Worm (Caenorhabditis elegans): Measurements from ENCODE around the gene F46B6.10.

The F46B6.10 gene

ce11 chrV:9796562-9796961 lies 5.3 kb downstream of the F46B6.10 start, which contains the start of gene F46B6.9:
TSS of gene F46B6.9 (plus strand) at chrV:9796862.
- TF ChIP-seq cebp-2 (GFP tag; IDR thresholded peaks at IDR 0.05) (no peak), let-526 (GFP tag; IDR thresholded peaks at IDR 0.05) (no peak), ztf-22 (GFP tag; optimal IDR thresholded peaks at IDR 0.05) (no peak), gei-17 (GFP tag; optimal IDR thresholded peaks at IDR 0.05) (no peak), Y53F4B.3 (GFP tag; IDR thresholded peaks at IDR 0.05) (no peak), T26A5.8 (tag; optimal IDR thresholded peaks at IDR 0.05) (no peak)

- TF ChIP-seq tlf-1 (GFP tag; optimal IDR thresholded peaks at IDR 0.05) (no peak), chd-7 (tag; optimal IDR thresholded peaks at IDR 0.05) (no peak), egl-44 (GFP tag; IDR thresholded peaks at IDR 0.05) (no peak), ceh-100 (GFP tag; IDR thresholded peaks at IDR 0.05) (no peak), nfya-1 (tag; optimal IDR thresholded peaks at IDR 0.05; ENCODE audit: borderline replicate concordance, insufficient read depth) (no peak), F57C9.4 (tag; optimal IDR thresholded peaks at IDR 0.05) (no peak), snpc-3.4 (tag; optimal IDR thresholded peaks at IDR 0.05) (no peak), mes-4 (tag; optimal IDR thresholded peaks at IDR 0.05) (no peak), ztf-26 (tag; optimal IDR thresholded peaks at IDR 0.05) (no peak), Y53F4B.3 (GFP tag; IDR thresholded peaks at IDR 0.05) (no peak), T26A5.8 (tag; optimal IDR thresholded peaks at IDR 0.05) (no peak)
Measured at ce11 chrV:9796002-9796401, 5.9 kb downstream of the F46B6.10 start.

- TF ChIP-seq Y79H2A.3 (GFP tag; conservative IDR thresholded peaks at IDR 0.05) = no peak
- peak; percentile 30 for TF ChIP-seq nhr-80 (tag; optimal IDR thresholded peaks at IDR 0.05)
- TF ChIP-seq dpl-1 (GFP tag; optimal IDR thresholded peaks at IDR 0.05) = no peak
- no peak for TF ChIP-seq F33H1.4 (GFP tag; IDR thresholded peaks at IDR 0.05)
- TF ChIP-seq let-607 (tag; optimal IDR thresholded peaks at IDR 0.05) = peak in 1 of 2 experiments; percentile 52
- TF ChIP-seq pbrm-1 (GFP tag; IDR thresholded peaks at IDR 0.05) = no peak
- TF ChIP-seq C06A6.2 (GFP tag; conservative IDR thresholded peaks at IDR 0.05) = no peak
- no peak for TF ChIP-seq rcor-1 (GFP tag; IDR thresholded peaks at IDR 0.05)
- no peak for TF ChIP-seq mxl-1 (tag; optimal IDR thresholded peaks at IDR 0.05)
- no peak for TF ChIP-seq ekl-4 (GFP tag; IDR thresholded peaks at IDR 0.05)
Measured at ce11 chrV:9794997-9795396, 6.9 kb downstream of the F46B6.10 start.

- TF ChIP-seq tbp1 (GFP tag; optimal IDR thresholded peaks at IDR 0.05) (peak; percentile 8), sdz-38 (tag; optimal IDR thresholded peaks at IDR 0.05) (no peak), let-607 (tag; optimal IDR thresholded peaks at IDR 0.05) (peak in 1 of 2 experiments; percentile 57), nhr-80 (tag; optimal IDR thresholded peaks at IDR 0.05) (peak; percentile 68), attf-3 (GFP tag; conservative IDR thresholded peaks at IDR 0.05) (no peak), snpc-4 (GFP tag; optimal IDR thresholded peaks at IDR 0.05) (no peak), snpc-4 (tag; optimal IDR thresholded peaks at IDR 0.05) (no peak)
Measured at ce11 chrV:9791332-9791731, 10.5 kb downstream of the F46B6.10 start, which contains the start of gene lipl-2. TSS of gene lipl-2 (plus strand) at chrV:9791567.

ce11 chrV:9789657-9790261 lies 12.1 kb downstream of the F46B6.10 start, which contains the start of gene ztf-7:
TSS of gene ztf-7 (minus strand) at chrV:9789707.
- TF ChIP-seq chd-7 (tag; optimal IDR thresholded peaks at IDR 0.05) (peak; percentile 90), lin-40 (tag; optimal IDR thresholded peaks at IDR 0.05) (peak; percentile 97), B0336.3 (GFP tag; IDR thresholded peaks at IDR 0.05) (peak; percentile 98), atf-7 (tag; optimal IDR thresholded peaks at IDR 0.05) (peak; percentile 96), F33H1.4 (GFP tag; IDR thresholded peaks at IDR 0.05) (peak; percentile 62), lin-35 (GFP tag; optimal IDR thresholded peaks at IDR 0.05) (peak in 1 of 3 experiments; percentile 87), ztf-22 (GFP tag; optimal IDR thresholded peaks at IDR 0.05) (peak; percentile 95), ztf-26 (tag; optimal IDR thresholded peaks at IDR 0.05) (peak; percentile 97), zfh-2 (GFP tag; conservative IDR thresholded peaks at IDR 0.05) (no peak), madf-10 (tag; optimal IDR thresholded peaks at IDR 0.05) (peak; percentile 89), cebp-1 (GFP tag; IDR thresholded peaks at IDR 0.05) (peak; percentile 75), cebp-1 (tag; optimal IDR thresholded peaks at IDR 0.05) (peak; percentile 96), hmg-1.2 (GFP tag; IDR thresholded peaks at IDR 0.05) (peak; percentile 99), ets-4 (GFP tag; optimal IDR thresholded peaks at IDR 0.05) (peak; percentile 86), aptf-2 (GFP tag; conservative IDR thresholded peaks at IDR 0.05) (0 out of 2 replicates have a peak, but pooled peaks have one; percentile 20), T26A5.8 (tag; optimal IDR thresholded peaks at IDR 0.05) (no peak), snpc-4 (GFP tag; optimal IDR thresholded peaks at IDR 0.05) (peak; percentile 67), snpc-4 (tag; optimal IDR thresholded peaks at IDR 0.05) (peak in 3 of 4 experiments; percentile 77 to 87 (median 84))
